Worm (Caenorhabditis elegans) whole organism, L1 larva: ENCODE measurements around the gene set-9.

Experiments used
- ceh-90 ChIP-seq: sonication (generic microtip); optimal IDR thresholded peaks from 2 replicates; lab custom pipeline; 2016; ENCODE audit warnings: missing genetic modification characterization, missing compliant biosample characterization
- dpl-1 ChIP-seq, 3 experiments: fragments of 150-350 bp in 2 of 3; sonication (generic microtip) in 1 of 3; optimal IDR thresholded peaks; 2 replicates each; lab custom pipeline; 2014 to 2017; ENCODE audit warnings: missing biosample characterization in 3 of 3, missing genetic modification characterization in 3 of 3, missing genetic modification reagents in 3 of 3
- grh-1 ChIP-seq: fragments of 200-800 bp; sonication (Bioruptor generic); IDR thresholded peaks from 2 replicates; pipeline ENCODE4 v1.3.6; 2022; ENCODE audit warnings: missing genetic modification reagents, missing genetic modification characterization, missing compliant biosample characterization
- lir-3 ChIP-seq: sonication (generic microtip); optimal IDR thresholded peaks from 2 replicates; lab custom pipeline; 2016; ENCODE audit warnings: mild to moderate bottlenecking, missing genetic modification characterization, moderate library complexity, missing compliant biosample characterization; ENCODE audit not compliant: poor library complexity
- mab-9 ChIP-seq: fragments of 200-800 bp; sonication (Bioruptor generic); IDR thresholded peaks from 2 replicates; pipeline ENCODE4 v1.3.6; 2022; ENCODE audit warnings: missing genetic modification reagents, missing genetic modification characterization, missing compliant biosample characterization
- nhr-28 ChIP-seq: fragments of 150-350 bp; optimal IDR thresholded peaks from 2 replicates; lab custom pipeline; 2014; ENCODE audit warnings: missing biosample characterization, missing genetic modification characterization
- nhr-47 ChIP-seq: sonication (generic microtip); optimal IDR thresholded peaks from 2 replicates; lab custom pipeline; 2016; ENCODE audit warnings: mild to moderate bottlenecking, missing genetic modification characterization, moderate library complexity, missing compliant biosample characterization
- nhr-71 ChIP-seq: sonication (generic microtip); optimal IDR thresholded peaks from 2 replicates; lab custom pipeline; 2016; ENCODE audit warnings: mild to moderate bottlenecking, missing genetic modification characterization, moderate library complexity, missing compliant biosample characterization
- zag-1 ChIP-seq: fragments of 150-350 bp; optimal IDR thresholded peaks from 2 replicates; lab custom pipeline; 2014; ENCODE audit warnings: missing biosample characterization, missing genetic modification characterization

Gene set-9

DNA sequence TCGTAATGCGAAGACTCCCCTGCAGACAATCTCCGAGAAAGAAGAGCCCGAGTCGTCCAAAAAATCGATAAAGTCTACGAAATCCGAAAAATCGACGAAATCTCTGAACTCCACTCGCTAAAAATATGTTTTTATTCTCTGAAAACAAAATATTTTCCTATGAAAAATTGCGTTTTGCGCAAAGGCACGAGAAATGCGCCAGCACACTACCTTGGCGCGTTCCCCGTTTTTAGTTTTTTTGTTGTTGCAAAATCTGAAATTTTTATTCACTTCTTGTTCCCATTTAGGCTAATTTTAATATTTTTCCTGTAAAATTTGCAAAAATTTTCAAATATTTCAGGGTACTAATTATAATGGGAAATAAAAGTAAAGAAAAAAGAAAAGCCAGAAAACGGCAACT lies 52.8 kb downstream of the set-9 start, which contains the start of gene F55F10.1 (continued):
- no peak for TF ChIP-seq mab-9 (GFP tag; lab: Robert Waterston, UW)
- peak; percentile 76 to 84 (median 83) for TF ChIP-seq dpl-1 (GFP tag; optimal IDR thresholded peaks at IDR 0.05; lab: Kevin White, UChicago)
- peak; percentile 86 for TF ChIP-seq nhr-47 (tag; lab: Kevin White, UChicago)
- no peak for TF ChIP-seq nhr-28 (tag; lab: Kevin White, UChicago)
- TF ChIP-seq lir-3 (tag; lab: Kevin White, UChicago) = no peak
- TF ChIP-seq ceh-90 (tag; lab: Kevin White, UChicago) = peak; percentile 29
- peak; percentile 49 for TF ChIP-seq grh-1 (GFP tag; lab: Robert Waterston, UW)
- TF ChIP-seq nhr-71 (tag; lab: Kevin White, UChicago) = peak; percentile 87
- TF ChIP-seq zag-1 = peak; percentile 27
